Worm (Caenorhabditis elegans) whole organism, young adult: Measurements from ENCODE around the gene gst-24.
A peak's percentile ranks its signal among the peaks of the same experiment; 100 is the strongest.

Source experiments
- C06A6.2 ChIP-seq: fragments of 200-800 bp; sonication (Bioruptor generic); conservative IDR thresholded peaks from 2 replicates; pipeline ENCODE4 v1.3.6; 2022; ENCODE audit warnings: missing genetic modification characterization, missing compliant biosample characterization
- D2030.7 ChIP-seq: fragments of 200-800 bp; sonication (Bioruptor generic); IDR thresholded peaks from 2 replicates; pipeline ENCODE4 v1.3.6; 2022; ENCODE audit warnings: missing genetic modification reagents, missing genetic modification characterization, missing compliant biosample characterization
- F10E7.11 ChIP-seq: sonication (generic microtip); optimal IDR thresholded peaks from 2 replicates; lab custom pipeline; 2017; ENCODE audit warnings: mild to moderate bottlenecking, missing genetic modification characterization, moderate library complexity, missing compliant biosample characterization
- F33H1.4 ChIP-seq: fragments of 200-800 bp; sonication (Bioruptor generic); IDR thresholded peaks from 2 replicates; pipeline ENCODE4 v1.3.6; 2022; ENCODE audit warnings: missing genetic modification reagents, missing genetic modification characterization, missing compliant biosample characterization
- F55B11.4 ChIP-seq: sonication (generic microtip); optimal IDR thresholded peaks from 2 replicates; lab custom pipeline; 2016; ENCODE audit warnings: missing compliant biosample characterization, missing genetic modification characterization, borderline replicate concordance; ENCODE audit not compliant: insufficient read depth
- T07F8.4 ChIP-seq: sonication (generic microtip); optimal IDR thresholded peaks from 2 replicates; lab custom pipeline; 2016; ENCODE audit warnings: mild to moderate bottlenecking, missing genetic modification characterization, moderate library complexity, missing compliant biosample characterization
- Y53G8AR.9 ChIP-seq: fragments of 200-800 bp; sonication (Bioruptor generic); conservative IDR thresholded peaks from 2 replicates; pipeline ENCODE4 v1.3.6; 2022; ENCODE audit warnings: missing genetic modification reagents, missing genetic modification characterization, missing compliant biosample characterization
- Y56A3A.18 ChIP-seq: fragments of 200-800 bp; sonication (Bioruptor generic); IDR thresholded peaks from 2 replicates; pipeline ENCODE4 v1.3.6; 2022; ENCODE audit warnings: missing genetic modification reagents, missing genetic modification characterization, missing compliant biosample characterization
- Y79H2A.3 ChIP-seq: fragments of 200-800 bp; sonication (Bioruptor generic); conservative IDR thresholded peaks from 2 replicates; pipeline ENCODE4 v1.3.6; 2022; ENCODE audit warnings: missing genetic modification reagents, missing genetic modification characterization, missing compliant biosample characterization
- Y95B8A.8 ChIP-seq: fragments of 200-800 bp; sonication (Bioruptor generic); IDR thresholded peaks from 2 replicates; pipeline ENCODE4 v1.3.6; 2022; ENCODE audit warnings: missing genetic modification reagents, missing genetic modification characterization, missing compliant biosample characterization
- athp-1 ChIP-seq: sonication (generic microtip); optimal IDR thresholded peaks from 2 replicates; lab custom pipeline; 2017; ENCODE audit warnings: mild to moderate bottlenecking, missing genetic modification characterization, missing compliant biosample characterization
- attf-5 ChIP-seq: fragments of 200-800 bp; sonication (Bioruptor generic); optimal IDR thresholded peaks from 2 replicates; lab custom pipeline; 2018; ENCODE audit warnings: mild to moderate bottlenecking, missing genetic modification characterization, missing compliant biosample characterization
- bed-1 ChIP-seq: fragments of 200-800 bp; sonication (Bioruptor generic); IDR thresholded peaks from 2 replicates; pipeline ENCODE4 v1.3.6; 2022; ENCODE audit warnings: missing genetic modification reagents, missing genetic modification characterization, missing compliant biosample characterization
- ccch-3 ChIP-seq: fragments of 200-800 bp; sonication (Bioruptor generic); optimal IDR thresholded peaks from 2 replicates; lab custom pipeline; 2018; ENCODE audit warnings: mild to moderate bottlenecking, missing genetic modification characterization, missing compliant biosample characterization
- egl-44 ChIP-seq: fragments of 200-800 bp; sonication (Bioruptor generic); IDR thresholded peaks from 2 replicates; pipeline ENCODE4 v1.3.6; 2022; ENCODE audit warnings: missing genetic modification reagents, missing genetic modification characterization, missing compliant biosample characterization
- egrh-3 ChIP-seq: fragments of 200-800 bp; sonication (Bioruptor generic); IDR thresholded peaks from 2 replicates; pipeline ENCODE4 v1.3.6; 2022; ENCODE audit warnings: missing genetic modification reagents, missing genetic modification characterization, missing compliant biosample characterization
- gei-17 ChIP-seq: fragments of 200-800 bp; sonication (Bioruptor generic); optimal IDR thresholded peaks from 2 replicates; lab custom pipeline; 2018; ENCODE audit warnings: mild to moderate bottlenecking, missing genetic modification characterization, missing compliant biosample characterization
- hmg-1.2 ChIP-seq: fragments of 200-800 bp; sonication (Bioruptor generic); IDR thresholded peaks from 2 replicates; pipeline ENCODE4 v1.3.6; 2022; ENCODE audit warnings: missing genetic modification reagents, missing genetic modification characterization, missing compliant biosample characterization
- lin-54 ChIP-seq: fragments of 200-800 bp; sonication (Bioruptor generic); optimal IDR thresholded peaks from 2 replicates; lab custom pipeline; 2018; ENCODE audit warnings: mild to moderate bottlenecking, missing genetic modification characterization, missing compliant biosample characterization
- lsl-1 ChIP-seq: fragments of 200-800 bp; sonication (Bioruptor generic); optimal IDR thresholded peaks from 2 replicates; lab custom pipeline; 2018; ENCODE audit warnings: mild to moderate bottlenecking, missing genetic modification characterization, moderate library complexity, missing compliant biosample characterization
- madf-10 ChIP-seq: sonication (generic microtip); optimal IDR thresholded peaks from 2 replicates; lab custom pipeline; 2016; ENCODE audit warnings: mild to moderate bottlenecking, missing genetic modification characterization, missing compliant biosample characterization
- madf-3 ChIP-seq: fragments of 200-800 bp; sonication (Bioruptor generic); IDR thresholded peaks from 2 replicates; pipeline ENCODE4 v1.3.6; 2022; ENCODE audit warnings: missing genetic modification reagents, missing genetic modification characterization, missing compliant biosample characterization
- madf-6 ChIP-seq: fragments of 200-800 bp; sonication (Bioruptor generic); IDR thresholded peaks from 2 replicates; pipeline ENCODE4 v1.3.6; 2022; ENCODE audit warnings: missing genetic modification reagents, missing genetic modification characterization, missing compliant biosample characterization
- mxl-1 ChIP-seq: sonication (generic microtip); optimal IDR thresholded peaks from 2 replicates; lab custom pipeline; 2016; ENCODE audit warnings: missing genetic modification characterization, missing compliant biosample characterization
- nfya-1 ChIP-seq: sonication (generic microtip); optimal IDR thresholded peaks from 2 replicates; lab custom pipeline; 2017; ENCODE audit warnings: antibody characterized with exemption, missing compliant biosample characterization, missing genetic modification characterization, borderline replicate concordance; ENCODE audit not compliant: insufficient read depth
- nfyb-1 ChIP-seq: fragments of 200-800 bp; sonication (Bioruptor generic); IDR thresholded peaks from 2 replicates; pipeline ENCODE4 v1.3.6; 2022; ENCODE audit warnings: missing genetic modification reagents, missing genetic modification characterization, missing compliant biosample characterization
- pbrm-1 ChIP-seq: fragments of 200-800 bp; sonication (Bioruptor generic); IDR thresholded peaks from 2 replicates; pipeline ENCODE4 v1.3.6; 2022; ENCODE audit warnings: missing genetic modification reagents, missing genetic modification characterization, missing compliant biosample characterization
- pha-4 ChIP-seq: fragments of 150-350 bp; sonication (generic microtip); optimal IDR thresholded peaks from 2 replicates; lab custom pipeline; 2014; ENCODE audit warnings: missing biosample characterization, missing genetic modification reagents, missing genetic modification characterization
- rec-8 ChIP-seq, 2 experiments: sonication (generic microtip); optimal IDR thresholded peaks; 2 replicates each; lab custom pipeline; 2016; ENCODE audit warnings: mild to moderate bottlenecking in 2 of 2, missing genetic modification characterization in 2 of 2, missing genetic modification reagents in 2 of 2, missing genotype in 2 of 2, missing biosample characterization in 1 of 2, missing compliant biosample characterization in 1 of 2, moderate library complexity in 1 of 2
- snpc-1.1 ChIP-seq: sonication (generic microtip); optimal IDR thresholded peaks from 2 replicates; lab custom pipeline; 2017; ENCODE audit warnings: missing genetic modification characterization, mild to moderate bottlenecking, missing compliant biosample characterization, antibody characterized with exemption, moderate library complexity, missing genotype, missing genetic modification reagents; ENCODE audit not compliant: insufficient read depth
- tbp1 ChIP-seq: fragments of 200-800 bp; sonication (Bioruptor generic); optimal IDR thresholded peaks from 2 replicates; lab custom pipeline; 2018; ENCODE audit warnings: mild to moderate bottlenecking, missing genetic modification characterization, missing compliant biosample characterization
- tbx-9 ChIP-seq: sonication (generic microtip); optimal IDR thresholded peaks from 2 replicates; lab custom pipeline; 2016; ENCODE audit warnings: borderline replicate concordance, missing genetic modification characterization, inconsistent platforms, missing compliant biosample characterization
- zfh-2 ChIP-seq: fragments of 200-800 bp; sonication (Bioruptor generic); conservative IDR thresholded peaks from 2 replicates; pipeline ENCODE4 v1.3.6; 2022; ENCODE audit warnings: missing genetic modification reagents, missing genetic modification characterization, missing compliant biosample characterization
- ztf-3 ChIP-seq: fragments of 200-800 bp; sonication (Bioruptor generic); optimal IDR thresholded peaks from 2 replicates; lab custom pipeline; 2018; ENCODE audit warnings: mild to moderate bottlenecking, missing genetic modification characterization, missing compliant biosample characterization

The gst-24 gene

ce11 chrII:13596505-13596977 lies 14.6 kb downstream of the gst-24 start, which contains the start of the genes fbxc-23 and csc-1 (continued):
- TF ChIP-seq Y79H2A.3 (GFP tag; lab: Robert Waterston, UW) (no peak), Y95B8A.8 (peak; percentile 44; the same call in 1 of the 2 replicates)
- TF ChIP-seq, all 124 proteins: peak for 28

ce11 chrII:13595279-13595678 lies 15.9 kb downstream of the gst-24 start:
- TF ChIP-seq nfya-1 (tag; lab: Kevin White, UChicago) (no peak), ccch-3 (GFP tag; lab: Kevin White, UChicago) (no peak), tbx-9 (tag; lab: Kevin White, UChicago) (no peak), Y56A3A.18 (GFP tag; lab: Robert Waterston, UW) (no peak), D2030.7 (GFP tag; lab: Robert Waterston, UW) (no peak), Y79H2A.3 (GFP tag; lab: Robert Waterston, UW) (no peak), Y53G8AR.9 (GFP tag; lab: Robert Waterston, UW) (no peak), bed-1 (no peak), mxl-1 (tag; lab: Kevin White, UChicago) (no peak), egl-44 (no peak), ztf-3 (GFP tag; lab: Kevin White, UChicago) (no peak), nfyb-1 (GFP tag; lab: Robert Waterston, UW) (no peak), C06A6.2 (GFP tag; lab: Robert Waterston, UW) (no peak), rec-8 (tag; optimal IDR thresholded peaks at IDR 0.05; lab: Kevin White, UChicago) (no peak)

ce11 chrII:13593659-13594221 lies 17.4 kb downstream of the gst-24 start, which contains the start of gene clec-146:
TSS of gene clec-146 (minus strand) at chrII:13593774.
- TF ChIP-seq tbp1 (GFP tag; lab: Kevin White, UChicago) (no peak), athp-1 (no peak), pha-4 (tag; lab: Kevin White, UChicago) (no peak), F10E7.11 (tag; lab: Kevin White, UChicago) (no peak), hmg-1.2 (GFP tag; lab: Robert Waterston, UW) (peak; percentile 62; the same call in 1 of the 2 replicates)

ce11 chrII:13590461-13590860 lies 20.7 kb downstream of the gst-24 start, which contains the start of gene clec-145:
TSS of gene clec-145 (minus strand) at chrII:13590561.
- TF ChIP-seq tbx-9 (tag; lab: Kevin White, UChicago) (no peak), madf-3 (GFP tag; lab: Robert Waterston, UW) (no peak), snpc-1.1 (no peak), pbrm-1 (GFP tag; lab: Robert Waterston, UW) (no peak)
- TF ChIP-seq, all 124 proteins: peak for 0

- TF ChIP-seq zfh-2 (GFP tag; lab: Robert Waterston, UW) (peak; percentile 61), nfya-1 (tag; lab: Kevin White, UChicago) (no peak)
These were observed 25.5 kb downstream of the gst-24 start, which contains the start of gene Y48E1B.8 for ce11 chrII:13585655-13586170. TSS of gene Y48E1B.8 (plus strand) at chrII:13585705.

- TF ChIP-seq madf-10 (tag; lab: Kevin White, UChicago) (no peak), attf-5 (peak; percentile 93), pbrm-1 (GFP tag; lab: Robert Waterston, UW) (no peak), gei-17 (no peak), lsl-1 (GFP tag; lab: Kevin White, UChicago) (peak; percentile 93), zfh-2 (GFP tag; lab: Robert Waterston, UW) (no peak; the same call in 1 of the 2 replicates), Y79H2A.3 (GFP tag; lab: Robert Waterston, UW) (no peak), madf-6 (peak; percentile 73), lin-54 (GFP tag; lab: Kevin White, UChicago) (peak; percentile 19), T07F8.4 (no peak), F55B11.4 (tag; lab: Kevin White, UChicago) (no peak), egrh-3 (peak; percentile 56; the same call in 1 of the 2 replicates), Y53G8AR.9 (GFP tag; lab: Robert Waterston, UW) (no peak), F33H1.4 (GFP tag; lab: Robert Waterston, UW) (peak; percentile 92)
These were observed 35.9 kb downstream of the gst-24 start, which contains the start of the genes mrpl-37 and lin-38 for ce11 chrII:13575018-13575948. TSS of gene mrpl-37 (minus strand) at chrII:13575068. TSS of gene lin-38 (plus strand) at chrII:13575925.
